Worm (Caenorhabditis elegans): ENCODE data around the gene math-13.

ce11 chrII:1917862-1918261, 42.1 kb downstream of the math-13 start, which contains the start of gene bath-4:
- TF ChIP-seq elt-3 (tag; optimal IDR thresholded peaks at IDR 0.05) (no peak), ceh-83 (GFP tag; optimal IDR thresholded peaks at IDR 0.05) (no peak), nhr-28 (tag; optimal IDR thresholded peaks at IDR 0.05) (no peak), nhr-237 (tag; optimal IDR thresholded peaks at IDR 0.05) (no peak), lin-13 (tag; optimal IDR thresholded peaks at IDR 0.05) (no peak)

Measured in whole organism, mixed stage, embryonic.